Fruit fly (Drosophila melanogaster) whole organism, adult: ENCODE data around the gene CG13012.
A peak's percentile ranks its signal among the peaks of the same experiment; 100 is the strongest.

ENCODE experiments used
- CG14711 ChIP-seq: fragments of 200-800 bp; sonication (Bioruptor generic); optimal IDR thresholded peaks from 2 replicates; lab custom pipeline; 2018; ENCODE audit warnings: missing biosample characterization, mild to moderate bottlenecking, missing genetic modification characterization, moderate library complexity
- CG33017 ChIP-seq: fragments of 200-800 bp; sonication (Bioruptor generic); optimal IDR thresholded peaks from 2 replicates; lab custom pipeline; 2018; ENCODE audit warnings: missing biosample characterization, mild to moderate bottlenecking, missing genetic modification characterization, moderate library complexity
- Clk ChIP-seq: fragments of 200-800 bp; sonication (Bioruptor generic); optimal IDR thresholded peaks from 2 replicates; lab custom pipeline; 2017; ENCODE audit warnings: missing biosample characterization, missing genetic modification characterization
- bab1 ChIP-seq: fragments of 200-800 bp; sonication (Bioruptor generic); optimal IDR thresholded peaks from 3 replicates; lab custom pipeline; 2019; ENCODE audit warnings: missing biosample characterization, mild to moderate bottlenecking, missing genetic modification characterization, moderate library complexity
- tj ChIP-seq: fragments of 200-800 bp; sonication (Bioruptor generic); optimal IDR thresholded peaks from 3 replicates; lab custom pipeline; 2017; ENCODE audit warnings: missing biosample characterization, mild to moderate bottlenecking, missing genetic modification characterization, moderate library complexity

dm6 chrX:16718169-16718723 is 41.7 kb upstream of the CG13012 start:
- TF ChIP-seq CG33017: peak; percentile 5
- no peak for TF ChIP-seq Clk (GFP tag; lab: Kevin White, UChicago)
- TF ChIP-seq bab1 (GFP tag; lab: Kevin White, UChicago): no peak
- TF ChIP-seq tj: peak; percentile 98
- no peak for TF ChIP-seq CG14711 (tag; lab: Kevin White, UChicago)
